Fruit fly (Drosophila melanogaster) whole organism, embryonic: Measurements from ENCODE around the gene CG42495.

Experiments used
- Awh ChIP-seq: fragments of 200-800 bp; sonication (Bioruptor generic); IDR thresholded peaks from 2 replicates; pipeline ENCODE4, ENCODE4 v1.3.6; 2022; ENCODE audit warnings: missing biosample characterization, missing genetic modification characterization
- B-H2 ChIP-seq: fragments of 200-800 bp; sonication (Bioruptor generic); optimal IDR thresholded peaks from 2 replicates; lab custom pipeline; 2018; ENCODE audit warnings: missing biosample characterization, mild to moderate bottlenecking, missing genetic modification characterization
- CG10565 ChIP-seq: fragments of 200-800 bp; sonication (Bioruptor generic); optimal IDR thresholded peaks from 3 replicates; lab custom pipeline; 2016; ENCODE audit warnings: missing biosample characterization, mild to moderate bottlenecking, missing genetic modification characterization
- CG10959 ChIP-seq: fragments of 200-800 bp; sonication (Bioruptor generic); IDR thresholded peaks from 2 replicates; pipeline ENCODE4 v1.3.6; 2022; ENCODE audit warnings: missing biosample characterization, missing genetic modification characterization
- CG11398 ChIP-seq: fragments of 200-800 bp; sonication (Bioruptor generic); optimal IDR thresholded peaks from 2 replicates; lab custom pipeline; 2016; ENCODE audit warnings: missing biosample characterization, missing genetic modification characterization
- CG12769 ChIP-seq: fragments of 200-800 bp; sonication (Bioruptor generic); optimal IDR thresholded peaks from 2 replicates; lab custom pipeline; 2019; ENCODE audit warnings: missing biosample characterization, mild to moderate bottlenecking, missing genetic modification characterization, moderate library complexity
- CG14050 ChIP-seq: fragments of 200-800 bp; sonication (Bioruptor generic); IDR thresholded peaks from 3 replicates; pipeline ENCODE4 v1.3.6; 2022; ENCODE audit warnings: missing biosample characterization, missing genetic modification characterization
- CG14965 ChIP-seq: fragments of 200-800 bp; sonication (Bioruptor generic); optimal IDR thresholded peaks from 2 replicates; lab custom pipeline; 2016; ENCODE audit warnings: missing biosample characterization, missing genetic modification characterization, borderline replicate concordance
- CG1602 ChIP-seq: fragments of 200-800 bp; sonication (Bioruptor generic); optimal IDR thresholded peaks from 3 replicates; lab custom pipeline; 2016; ENCODE audit warnings: missing biosample characterization, missing genetic modification characterization
- CG1647 ChIP-seq: fragments of 200-800 bp; sonication (Bioruptor generic); optimal IDR thresholded peaks from 3 replicates; lab custom pipeline; 2016; ENCODE audit warnings: missing biosample characterization, missing genetic modification characterization
- CG17359 ChIP-seq: fragments of 200-800 bp; sonication (Bioruptor generic); optimal IDR thresholded peaks from 3 replicates; lab custom pipeline; 2018; ENCODE audit warnings: missing biosample characterization, mild to moderate bottlenecking, missing genetic modification characterization, moderate library complexity
- CG17568 ChIP-seq: fragments of 200-800 bp; sonication (Bioruptor generic); optimal IDR thresholded peaks from 2 replicates; lab custom pipeline; 2018; ENCODE audit warnings: missing biosample characterization, mild to moderate bottlenecking, missing genetic modification characterization, moderate library complexity
- CG17912 ChIP-seq: fragments of 200-800 bp; sonication (Bioruptor generic); optimal IDR thresholded peaks from 2 replicates; lab custom pipeline; 2018; ENCODE audit warnings: missing biosample characterization, mild to moderate bottlenecking, missing genetic modification characterization
- CG18764 ChIP-seq: fragments of 200-800 bp; sonication (Bioruptor generic); optimal IDR thresholded peaks from 3 replicates; lab custom pipeline; 2016; ENCODE audit warnings: missing biosample characterization, missing genetic modification characterization
- CG3065 ChIP-seq: fragments of 200-800 bp; sonication (Bioruptor generic); optimal IDR thresholded peaks from 2 replicates; lab custom pipeline; 2016; ENCODE audit warnings: missing biosample characterization, missing genetic modification characterization
- CG3163 ChIP-seq: fragments of 200-800 bp; sonication (Bioruptor generic); optimal IDR thresholded peaks from 3 replicates; lab custom pipeline; 2016; ENCODE audit warnings: missing biosample characterization, missing genetic modification characterization
- CG34422 ChIP-seq: fragments of 200-800 bp; sonication (Bioruptor generic); IDR thresholded peaks from 3 replicates; pipeline ENCODE4 v1.3.6; 2022; ENCODE audit warnings: missing biosample characterization, missing genetic modification characterization
- CG4707 ChIP-seq: fragments of 200-800 bp; sonication (Bioruptor generic); optimal IDR thresholded peaks from 2 replicates; lab custom pipeline; 2018; ENCODE audit warnings: missing biosample characterization, mild to moderate bottlenecking, missing genetic modification characterization, moderate library complexity
- CG4730 ChIP-seq: fragments of 200-800 bp; sonication (Bioruptor generic); IDR thresholded peaks from 2 replicates; pipeline ENCODE4 v1.3.6; 2022; ENCODE audit warnings: missing biosample characterization, missing genetic modification characterization
- CG6765 ChIP-seq: fragments of 200-800 bp; sonication (Bioruptor generic); optimal IDR thresholded peaks from 3 replicates; lab custom pipeline; 2017; ENCODE audit warnings: missing biosample characterization, mild to moderate bottlenecking, missing genetic modification characterization
- CG7839 ChIP-seq: fragments of 200-800 bp; sonication (Bioruptor generic); optimal IDR thresholded peaks from 3 replicates; lab custom pipeline; 2018; ENCODE audit warnings: missing biosample characterization, mild to moderate bottlenecking, missing genetic modification characterization, moderate library complexity
- CG7928 ChIP-seq: fragments of 200-800 bp; sonication (Bioruptor generic); optimal IDR thresholded peaks from 2 replicates; lab custom pipeline; 2017; ENCODE audit warnings: missing biosample characterization, mild to moderate bottlenecking, missing genetic modification characterization
- CG9215 ChIP-seq: fragments of 200-800 bp; sonication (Bioruptor generic); IDR thresholded peaks from 2 replicates; pipeline ENCODE4 v1.3.6; 2022; ENCODE audit warnings: missing biosample characterization, missing genetic modification characterization
- CrebB ChIP-seq: fragments of 200-800 bp; sonication (Bioruptor generic); optimal IDR thresholded peaks from 3 replicates; lab custom pipeline; 2018; ENCODE audit warnings: missing biosample characterization, mild to moderate bottlenecking, missing genetic modification characterization
- Dref ChIP-seq: fragments of 200-800 bp; sonication (Bioruptor generic); IDR thresholded peaks from 2 replicates; pipeline ENCODE4 v1.3.6; 2022; ENCODE audit warnings: missing biosample characterization, missing genetic modification characterization
- GATAe ChIP-seq: fragments of 200-800 bp; sonication (Bioruptor generic); conservative IDR thresholded peaks from 2 replicates; pipeline ENCODE4 v1.3.6; 2022; ENCODE audit warnings: missing biosample characterization, missing genetic modification characterization
- Kr ChIP-seq: fragments of 200-800 bp; sonication (Bioruptor generic); optimal IDR thresholded peaks from 2 replicates; lab custom pipeline; 2017; ENCODE audit warnings: missing biosample characterization, mild to moderate bottlenecking, missing genetic modification characterization
- NFAT ChIP-seq: fragments of 200-800 bp; sonication (Bioruptor generic); IDR thresholded peaks from 2 replicates; pipeline ENCODE4 v1.3.6; 2022; ENCODE audit warnings: missing biosample characterization, missing genetic modification characterization
- NK7.1 ChIP-seq: fragments of 200-800 bp; sonication (Bioruptor generic); optimal IDR thresholded peaks from 3 replicates; lab custom pipeline; 2016; ENCODE audit warnings: missing biosample characterization, missing genetic modification characterization
- Spps ChIP-seq: fragments of 200-800 bp; sonication (Bioruptor generic); optimal IDR thresholded peaks from 2 replicates; lab custom pipeline; 2018; ENCODE audit warnings: missing biosample characterization, mild to moderate bottlenecking, missing genetic modification characterization
- Taf1 ChIP-seq: fragments of 200-800 bp; sonication (Bioruptor generic); IDR thresholded peaks from 2 replicates; pipeline ENCODE4 v1.3.6; 2022; ENCODE audit warnings: missing biosample characterization, missing genetic modification characterization
- ap ChIP-seq: fragments of 200-800 bp; sonication (Bioruptor generic); IDR thresholded peaks from 2 replicates; pipeline ENCODE4 v1.3.6; 2022; ENCODE audit warnings: missing biosample characterization, missing genetic modification characterization
- cato ChIP-seq: fragments of 200-800 bp; sonication (Bioruptor generic); optimal IDR thresholded peaks from 2 replicates; lab custom pipeline; 2016; ENCODE audit warnings: missing biosample characterization, missing genetic modification characterization, borderline replicate concordance
- cg ChIP-seq: fragments of 200-800 bp; sonication (Bioruptor generic); optimal IDR thresholded peaks from 3 replicates; lab custom pipeline; 2019; ENCODE audit warnings: missing biosample characterization, mild to moderate bottlenecking, missing genetic modification characterization, moderate library complexity
- danr ChIP-seq: fragments of 200-800 bp; sonication (Bioruptor generic); IDR thresholded peaks from 2 replicates; pipeline ENCODE4 v1.3.6; 2022; ENCODE audit warnings: missing biosample characterization, missing genetic modification characterization
- ewg ChIP-seq: fragments of 200-800 bp; sonication (Bioruptor generic); optimal IDR thresholded peaks from 3 replicates; lab custom pipeline; 2017; ENCODE audit warnings: mild to moderate bottlenecking, missing biosample characterization, missing genetic modification reagents, missing genetic modification characterization
- fru ChIP-seq: fragments of >200 bp; optimal IDR thresholded peaks from 2 replicates; lab custom pipeline; 2017
- grn ChIP-seq: fragments of 200-800 bp; sonication (Bioruptor generic); optimal IDR thresholded peaks from 3 replicates; lab custom pipeline; 2017; ENCODE audit warnings: missing biosample characterization, missing genetic modification characterization
- ken ChIP-seq: fragments of 200-800 bp; sonication (Bioruptor generic); IDR thresholded peaks from 3 replicates; pipeline ENCODE4 v1.3.6; 2022; ENCODE audit warnings: missing biosample characterization, missing genetic modification characterization
- lab ChIP-seq: fragments of 200-800 bp; sonication (Bioruptor generic); optimal IDR thresholded peaks from 3 replicates; lab custom pipeline; 2017; ENCODE audit warnings: missing biosample characterization, missing genetic modification characterization, mild to moderate bottlenecking, moderate library complexity, missing genetic modification reagents
- mirr ChIP-seq: fragments of 200-800 bp; sonication (Bioruptor generic); optimal IDR thresholded peaks from 3 replicates; lab custom pipeline; 2018; ENCODE audit warnings: missing biosample characterization, mild to moderate bottlenecking, missing genetic modification characterization
- otp ChIP-seq: fragments of 200-800 bp; sonication (Bioruptor generic); IDR thresholded peaks from 3 replicates; pipeline ENCODE4, ENCODE4 v1.3.6; 2022; ENCODE audit warnings: missing biosample characterization, missing genetic modification characterization
- pho ChIP-seq: fragments of 200-800 bp; sonication (Bioruptor generic); optimal IDR thresholded peaks from 2 replicates; lab custom pipeline; 2016; ENCODE audit warnings: missing biosample characterization, missing genetic modification characterization
- psq ChIP-seq: fragments of 200-800 bp; sonication (Bioruptor generic); optimal IDR thresholded peaks from 2 replicates; lab custom pipeline; 2017; ENCODE audit warnings: missing biosample characterization, missing genetic modification characterization
- pum ChIP-seq: fragments of 200-800 bp; sonication (Bioruptor generic); optimal IDR thresholded peaks from 2 replicates; lab custom pipeline; 2016; ENCODE audit warnings: missing biosample characterization, missing genetic modification characterization
- salm ChIP-seq: fragments of 200-800 bp; sonication (Bioruptor generic); optimal IDR thresholded peaks from 2 replicates; lab custom pipeline; 2018; ENCODE audit warnings: missing biosample characterization, mild to moderate bottlenecking, missing genetic modification characterization
- so ChIP-seq: fragments of 200-800 bp; sonication (Bioruptor generic); IDR thresholded peaks from 3 replicates; pipeline ENCODE4 v1.3.6; 2022; ENCODE audit warnings: missing biosample characterization, missing genetic modification characterization
- sob ChIP-seq: fragments of 200-800 bp; sonication (Bioruptor generic); IDR thresholded peaks from 2 replicates; pipeline ENCODE4 v1.3.6; 2022; ENCODE audit warnings: missing biosample characterization, missing genetic modification characterization
- tgo ChIP-seq: fragments of 200-800 bp; sonication (Bioruptor generic); IDR thresholded peaks from 3 replicates; pipeline ENCODE4 v1.3.6; 2022; ENCODE audit warnings: missing biosample characterization, missing genetic modification characterization
- tio ChIP-seq: fragments of 200-800 bp; sonication (Bioruptor generic); optimal IDR thresholded peaks from 2 replicates; lab custom pipeline; 2017; ENCODE audit warnings: missing biosample characterization, missing genetic modification characterization, inconsistent platforms
- unpg ChIP-seq: fragments of 200-800 bp; sonication (Bioruptor generic); optimal IDR thresholded peaks from 3 replicates; lab custom pipeline; 2018; ENCODE audit warnings: missing biosample characterization, mild to moderate bottlenecking, missing genetic modification characterization, moderate library complexity
- wek ChIP-seq: fragments of 200-800 bp; sonication (Bioruptor generic); optimal IDR thresholded peaks from 3 replicates; lab custom pipeline; 2018; ENCODE audit warnings: missing biosample characterization, mild to moderate bottlenecking, missing genetic modification characterization, moderate library complexity

The CG42495 gene

dm6 chr3L:18672986-18673633 is 5.9 kb downstream of the CG42495 start, which contains the start of gene Capr (continued):
- TF ChIP-seq Dref (peak; percentile 99), pum (GFP tag; lab: Kevin White, UChicago) (peak; percentile 10), cato (GFP tag; lab: Kevin White, UChicago) (no peak), GATAe (GFP tag; lab: Robert Waterston, UW) (no peak), pho (GFP tag; lab: Kevin White, UChicago) (peak; percentile 43), CG1602 (peak; percentile 12), CG17568 (GFP tag; lab: Kevin White, UChicago) (no peak), salm (no peak), Spps (no peak), CG1647 (GFP tag; lab: Kevin White, UChicago) (peak; percentile 28), sob (GFP tag; lab: Robert Waterston, UW) (peak; percentile 70), lab (GFP tag; lab: Kevin White, UChicago) (no peak), CG6765 (peak; percentile 3), Kr (GFP tag; lab: Kevin White, UChicago) (no peak), CG11398 (peak; percentile 6), CG10959 (GFP tag; lab: Robert Waterston, UW) (no peak), CG12769 (tag; lab: Kevin White, UChicago) (no peak), psq (GFP tag; lab: Kevin White, UChicago) (no peak), CG10565 (GFP tag; lab: Kevin White, UChicago) (no peak), NK7.1 (GFP tag; lab: Kevin White, UChicago) (no peak), unpg (GFP tag; lab: Kevin White, UChicago) (peak; percentile 7), CG4707 (GFP tag; lab: Kevin White, UChicago) (no peak), CG17359 (no peak), CG14965 (GFP tag; lab: Kevin White, UChicago) (no peak), cg (no peak), Taf1 (GFP tag; lab: Robert Waterston, UW) (no peak), Awh (no peak), tgo (GFP tag; lab: Robert Waterston, UW) (no peak), CG17912 (GFP tag; lab: Kevin White, UChicago) (no peak), wek (GFP tag; lab: Kevin White, UChicago) (no peak), so (GFP tag; lab: Robert Waterston, UW) (0 out of 3 replicates have a peak, but pooled peaks have one; percentile 8), B-H2 (GFP tag; lab: Kevin White, UChicago) (no peak), ewg (no peak), tio (GFP tag; lab: Kevin White, UChicago) (no peak), CG7839 (tag; lab: Kevin White, UChicago) (peak; percentile 13), CrebB (tag; lab: Kevin White, UChicago) (no peak), fru (no peak), CG4730 (GFP tag; lab: Robert Waterston, UW) (no peak), CG18764 (GFP tag; lab: Kevin White, UChicago) (no peak), mirr (no peak), CG14050 (no peak), ken (GFP tag; lab: Robert Waterston, UW) (no peak), CG3065 (GFP tag; lab: Kevin White, UChicago) (no peak), CG3163 (GFP tag; lab: Kevin White, UChicago) (no peak), NFAT (GFP tag; lab: Robert Waterston, UW) (peak; percentile 68; the same call in 1 of the 2 replicates), ap (GFP tag; lab: Robert Waterston, UW) (no peak), grn (GFP tag; lab: Kevin White, UChicago) (no peak), CG7928 (GFP tag; lab: Kevin White, UChicago) (no peak), CG34422 (GFP tag; lab: Robert Waterston, UW) (peak; percentile 54; the same call in 1 of the 3 replicates), danr (GFP tag; lab: Robert Waterston, UW) (no peak), otp (no peak), CG9215 (GFP tag; lab: Robert Waterston, UW) (no peak)
